Worm (Caenorhabditis elegans) whole organism, L4 larva: ENCODE results near the gene asp-4.

Experiments
- Y105C5A.15 ChIP-seq: fragments of 200-800 bp; sonication (Bioruptor generic); IDR thresholded peaks from 2 replicates; pipeline ENCODE4 v1.3.6; 2022; ENCODE audit warnings: missing genetic modification characterization, missing compliant biosample characterization
- Y48G9A.11 ChIP-seq: fragments of 200-800 bp; sonication (Bioruptor generic); IDR thresholded peaks from 2 replicates; pipeline ENCODE4 v1.3.6; 2022; ENCODE audit warnings: missing genetic modification reagents, missing genetic modification characterization, missing compliant biosample characterization
- ZK337.2 ChIP-seq: fragments of 200-800 bp; sonication (Bioruptor generic); IDR thresholded peaks from 2 replicates; pipeline ENCODE4 v1.3.6; 2022; ENCODE audit warnings: missing genetic modification reagents, missing genetic modification characterization, missing compliant biosample characterization
- ZK546.5 ChIP-seq, 2 experiments: sonication (generic microtip); optimal IDR thresholded peaks; 2 replicates each; lab custom pipeline; 2017; ENCODE audit warnings: missing biosample characterization in 2 of 2, missing genetic modification characterization in 2 of 2
- aha-1 ChIP-seq: fragments of 150-350 bp; peaks from one replicate; lab custom pipeline; 2014; ENCODE audit warnings: missing biosample characterization, missing genetic modification characterization
- aly-2 ChIP-seq: sonication (generic microtip); optimal IDR thresholded peaks from 2 replicates; lab custom pipeline; 2018; ENCODE audit warnings: missing biosample characterization, missing genetic modification characterization
- attf-4 ChIP-seq: sonication (generic microtip); optimal IDR thresholded peaks from 3 replicates; lab custom pipeline; 2017; ENCODE audit warnings: missing biosample characterization, missing genetic modification characterization
- ceh-20 ChIP-seq: fragments of 200-800 bp; sonication (Bioruptor generic); IDR thresholded peaks from 2 replicates; pipeline ENCODE4 v1.3.6; 2022; ENCODE audit warnings: missing genetic modification reagents, missing genetic modification characterization, missing compliant biosample characterization
- ceh-32 ChIP-seq: sonication (generic microtip); optimal IDR thresholded peaks from 2 replicates; lab custom pipeline; 2016; ENCODE audit warnings: mild to moderate bottlenecking, missing genetic modification characterization, missing compliant biosample characterization; ENCODE audit not compliant: poor library complexity
- ceh-44 ChIP-seq: fragments of 200-800 bp; sonication (Bioruptor generic); IDR thresholded peaks from 2 replicates; pipeline ENCODE4 v1.3.6; 2022; ENCODE audit warnings: missing genetic modification reagents, missing genetic modification characterization, missing compliant biosample characterization
- daf-16 ChIP-seq, 3 experiments: sonication (generic microtip); optimal IDR thresholded peaks; 2 replicates each; lab custom pipeline; 2016 to 2017; ENCODE audit warnings: missing genetic modification characterization in 3 of 3, missing genetic modification reagents in 3 of 3, mild to moderate bottlenecking in 2 of 3, missing compliant biosample characterization in 2 of 3, missing biosample characterization in 1 of 3, moderate library complexity in 1 of 3
- daf-8 ChIP-seq: fragments of 200-800 bp; sonication (Bioruptor generic); IDR thresholded peaks from 2 replicates; pipeline ENCODE4 v1.3.6; 2022; ENCODE audit warnings: missing genetic modification characterization, missing compliant biosample characterization
- dmd-8 ChIP-seq: fragments of 200-800 bp; sonication (Bioruptor generic); IDR thresholded peaks from 2 replicates; pipeline ENCODE4 v1.3.6; 2022; ENCODE audit warnings: missing genetic modification characterization, missing compliant biosample characterization
- dmd-9 ChIP-seq: fragments of 200-800 bp; sonication (Bioruptor generic); IDR thresholded peaks from 2 replicates; pipeline ENCODE4 v1.3.6; 2022; ENCODE audit warnings: missing genetic modification reagents, missing genetic modification characterization, missing compliant biosample characterization
- duxl-1 ChIP-seq: sonication (generic microtip); optimal IDR thresholded peaks from 2 replicates; lab custom pipeline; 2016; ENCODE audit warnings: mild to moderate bottlenecking, missing genetic modification characterization, moderate library complexity, missing compliant biosample characterization; ENCODE audit not compliant: poor library complexity
- egl-43 ChIP-seq: fragments of 200-800 bp; sonication (Bioruptor generic); IDR thresholded peaks from 2 replicates; pipeline ENCODE4 v1.3.6; 2022; ENCODE audit warnings: missing genetic modification reagents, missing genetic modification characterization, missing compliant biosample characterization
- fkh-10 ChIP-seq: fragments of 150-350 bp; optimal IDR thresholded peaks from 2 replicates; lab custom pipeline; 2014; ENCODE audit warnings: missing biosample characterization, missing genetic modification reagents, missing genetic modification characterization
- hif-1 ChIP-seq, 2 experiments: sonication (generic microtip); optimal IDR thresholded peaks; 2 replicates each; lab custom pipeline; 2016 to 2017; ENCODE audit warnings: missing compliant biosample characterization in 2 of 2, missing genetic modification characterization in 2 of 2, missing genetic modification reagents in 2 of 2, missing genotype in 2 of 2, mild to moderate bottlenecking in 1 of 2
- hlh-11 ChIP-seq: fragments of 200-800 bp; sonication (Bioruptor generic); optimal IDR thresholded peaks from 2 replicates; lab custom pipeline; 2018; ENCODE audit warnings: mild to moderate bottlenecking, missing genetic modification characterization, missing compliant biosample characterization
- hlh-30 ChIP-seq: sonication (generic microtip); optimal IDR thresholded peaks from 2 replicates; lab custom pipeline; 2017; ENCODE audit warnings: antibody characterized with exemption, mild to moderate bottlenecking, missing genetic modification characterization, missing compliant biosample characterization; ENCODE audit not compliant: insufficient read depth
- lin-15B ChIP-seq: fragments of 150-350 bp; sonication (generic microtip); optimal IDR thresholded peaks from 3 replicates; lab custom pipeline; 2014; ENCODE audit warnings: missing biosample characterization, missing genetic modification characterization
- lin-39 ChIP-seq: fragments of 150-350 bp; optimal IDR thresholded peaks from 2 replicates; lab custom pipeline; 2014; ENCODE audit warnings: missing biosample characterization, missing genetic modification reagents, missing genetic modification characterization
- lsy-2 ChIP-seq, 2 experiments: fragments of 150-350 bp in 1 of 2; sonication (generic microtip) in 1 of 2; optimal IDR thresholded peaks; 2 replicates each; lab custom pipeline; 2014 to 2017; ENCODE audit warnings: missing biosample characterization in 2 of 2, missing genetic modification characterization in 2 of 2
- madf-9 ChIP-seq: fragments of 200-800 bp; sonication (Bioruptor generic); conservative IDR thresholded peaks from 2 replicates; pipeline ENCODE4 v1.3.6; 2022; ENCODE audit warnings: missing genetic modification reagents, missing genetic modification characterization, missing compliant biosample characterization
- mdl-1 ChIP-seq, 2 experiments: fragments of 150-350 bp in 1 of 2; sonication (generic microtip) in 1 of 2; optimal IDR thresholded peaks; 2 replicates each; lab custom pipeline; 2014 to 2017; ENCODE audit warnings: missing biosample characterization in 2 of 2, missing genetic modification characterization in 2 of 2
- mdt-29 ChIP-seq: fragments of 200-800 bp; sonication (Bioruptor generic); IDR thresholded peaks from 2 replicates; pipeline ENCODE4 v1.3.6; 2022; ENCODE audit warnings: missing genetic modification reagents, missing genetic modification characterization, missing compliant biosample characterization
- mep-1 ChIP-seq: fragments of 150-350 bp; sonication (generic microtip); optimal IDR thresholded peaks from 3 replicates; lab custom pipeline; 2014; ENCODE audit warnings: missing biosample characterization, missing genetic modification characterization
- mxl-2 ChIP-seq: fragments of 200-800 bp; sonication (Bioruptor generic); conservative IDR thresholded peaks from 2 replicates; pipeline ENCODE4 v1.3.6; 2022; ENCODE audit warnings: missing genetic modification reagents, missing genetic modification characterization, missing compliant biosample characterization
- mxl-3 ChIP-seq: fragments of 200-800 bp; sonication (Bioruptor generic); optimal IDR thresholded peaks from 2 replicates; lab custom pipeline; 2018; ENCODE audit warnings: mild to moderate bottlenecking, missing genetic modification characterization, missing compliant biosample characterization
- nhr-10 ChIP-seq: fragments of 150-350 bp; optimal IDR thresholded peaks from 2 replicates; lab custom pipeline; 2014; ENCODE audit warnings: missing biosample characterization, missing genetic modification characterization
- nhr-11 ChIP-seq: fragments of 150-350 bp; optimal IDR thresholded peaks from 2 replicates; lab custom pipeline; 2014; ENCODE audit warnings: missing biosample characterization, missing genetic modification characterization
- nhr-111 ChIP-seq: fragments of 200-800 bp; sonication (Bioruptor generic); optimal IDR thresholded peaks from 2 replicates; lab custom pipeline; 2018; ENCODE audit warnings: mild to moderate bottlenecking, missing genetic modification characterization, missing compliant biosample characterization
- nhr-237 ChIP-seq: sonication (generic microtip); optimal IDR thresholded peaks from 2 replicates; lab custom pipeline; 2017; ENCODE audit warnings: missing biosample characterization, missing genetic modification characterization
- nhr-28 ChIP-seq: fragments of 150-350 bp; optimal IDR thresholded peaks from 2 replicates; lab custom pipeline; 2014; ENCODE audit warnings: missing biosample characterization, missing genetic modification characterization
- nhr-6 ChIP-seq: fragments of 150-350 bp; optimal IDR thresholded peaks from 2 replicates; lab custom pipeline; 2014; ENCODE audit warnings: missing biosample characterization, missing genetic modification characterization
- nhr-76 ChIP-seq: fragments of 150-350 bp; optimal IDR thresholded peaks from 2 replicates; lab custom pipeline; 2014; ENCODE audit warnings: missing biosample characterization, missing genetic modification characterization
- set-16 ChIP-seq: fragments of 200-800 bp; sonication (Bioruptor generic); IDR thresholded peaks from 2 replicates; pipeline ENCODE4 v1.3.6; 2022; ENCODE audit warnings: missing genetic modification reagents, missing genetic modification characterization, missing compliant biosample characterization
- tag-97 ChIP-seq: fragments of 200-800 bp; sonication (Bioruptor generic); IDR thresholded peaks from 2 replicates; pipeline ENCODE4 v1.3.6; 2022; ENCODE audit warnings: missing genetic modification characterization, missing compliant biosample characterization
- unc-62 ChIP-seq, 3 experiments: fragments of 150-350 bp in 1 of 3; sonication (generic microtip); optimal IDR thresholded peaks in 2 of 3; peaks in 1 of 3; 1 replicate in 1 of 3; 2 replicates in 2 of 3; lab custom pipeline; 2014 to 2017; ENCODE audit warnings: missing biosample characterization in 3 of 3, missing genetic modification characterization in 3 of 3, missing genetic modification reagents in 3 of 3, missing genotype in 1 of 3
- zag-1 ChIP-seq: fragments of 150-350 bp; optimal IDR thresholded peaks from 2 replicates; lab custom pipeline; 2014; ENCODE audit warnings: missing biosample characterization, missing genetic modification characterization
- zip-11 ChIP-seq: fragments of 200-800 bp; sonication (Bioruptor generic); IDR thresholded peaks from 2 replicates; pipeline ENCODE4 v1.3.6; 2022; ENCODE audit warnings: missing genetic modification characterization, missing compliant biosample characterization
- zip-2 ChIP-seq: fragments of 150-350 bp; optimal IDR thresholded peaks from 2 replicates; lab custom pipeline; 2014; ENCODE audit warnings: missing biosample characterization, missing genetic modification characterization
- ztf-11 ChIP-seq: fragments of 150-350 bp; optimal IDR thresholded peaks from 2 replicates; lab custom pipeline; 2014; ENCODE audit warnings: missing biosample characterization, missing genetic modification characterization

asp-4 gene

ce11 chrX:13170804-13171203 is 50.5 kb downstream of the asp-4 start:
- TF ChIP-seq madf-9 (GFP tag; lab: Robert Waterston, UW): no peak
- no peak for TF ChIP-seq ceh-32 (tag; lab: Kevin White, UChicago)
- TF ChIP-seq daf-8 (GFP tag; lab: Robert Waterston, UW): no peak
- TF ChIP-seq Y105C5A.15 (GFP tag; lab: Robert Waterston, UW): no peak
- TF ChIP-seq unc-62 (GFP tag; optimal IDR thresholded peaks at IDR 0.05 in 1 of 2; lab: Kevin White, UChicago): no peak
- no peak for TF ChIP-seq unc-62 (tag; optimal IDR thresholded peaks at IDR 0.05; lab: Kevin White, UChicago)
- TF ChIP-seq fkh-10: no peak
- TF ChIP-seq nhr-10 (tag; lab: Kevin White, UChicago): no peak
- TF ChIP-seq lin-39 (tag; lab: Kevin White, UChicago): no peak
- no peak for TF ChIP-seq hif-1 (tag; optimal IDR thresholded peaks at IDR 0.05; lab: Kevin White, UChicago)
- TF ChIP-seq hlh-30 (tag; lab: Kevin White, UChicago): no peak
- no peak for TF ChIP-seq set-16 (GFP tag; lab: Robert Waterston, UW)
- TF ChIP-seq lin-15B (tag; lab: Kevin White, UChicago): no peak
- no peak for TF ChIP-seq tag-97 (GFP tag; lab: Robert Waterston, UW)

- TF ChIP-seq attf-4 (tag; lab: Kevin White, UChicago): no peak
- no peak for TF ChIP-seq madf-9 (GFP tag; lab: Robert Waterston, UW)
- TF ChIP-seq set-16 (GFP tag; lab: Robert Waterston, UW): no peak
- no peak for TF ChIP-seq dmd-8
- no peak for TF ChIP-seq nhr-237 (tag; lab: Kevin White, UChicago)
- TF ChIP-seq hlh-30 (tag; lab: Kevin White, UChicago): peak; percentile 41
- no peak for TF ChIP-seq ZK337.2 (GFP tag; lab: Robert Waterston, UW)
- TF ChIP-seq daf-8 (GFP tag; lab: Robert Waterston, UW): no peak
- peak; percentile 86 for TF ChIP-seq aha-1 (tag; lab: Kevin White, UChicago)
Measured at ce11 chrX:13169975-13170374, 51.3 kb downstream of the asp-4 start, which contains the start of gene mob-2. Gene mob-2, minus strand, starts transcription at chrX:13170075.

ce11 chrX:13169133-13169532 is 52.1 kb downstream of the asp-4 start:
- no peak for TF ChIP-seq mdt-29
- no peak for TF ChIP-seq zip-11
- TF ChIP-seq mxl-2 (GFP tag; lab: Robert Waterston, UW): no peak
- no peak for TF ChIP-seq nhr-10 (tag; lab: Kevin White, UChicago)
- TF ChIP-seq nhr-11 (tag; lab: Kevin White, UChicago): peak; percentile 53
- no peak for TF ChIP-seq duxl-1 (tag; lab: Kevin White, UChicago)
- no peak for TF ChIP-seq egl-43 (GFP tag; lab: Robert Waterston, UW)
- TF ChIP-seq mep-1 (tag; lab: Kevin White, UChicago): no peak
- TF ChIP-seq daf-16 (GFP tag; optimal IDR thresholded peaks at IDR 0.05; lab: Kevin White, UChicago): peak in 1 of 2 experiments; percentile 2
- no peak for TF ChIP-seq daf-16 (tag; optimal IDR thresholded peaks at IDR 0.05; lab: Kevin White, UChicago)
- TF ChIP-seq nhr-6 (tag; lab: Kevin White, UChicago): no peak
- TF ChIP-seq lin-39 (tag; lab: Kevin White, UChicago): no peak
- no peak for TF ChIP-seq dmd-9 (GFP tag; lab: Robert Waterston, UW)
- TF ChIP-seq ZK546.5 (tag; optimal IDR thresholded peaks at IDR 0.05; lab: Kevin White, UChicago): no peak
- TF ChIP-seq ceh-20 (GFP tag; lab: Robert Waterston, UW): no peak
- TF ChIP-seq nhr-28 (tag; lab: Kevin White, UChicago): peak; percentile 26
- no peak for TF ChIP-seq ztf-11 (tag; lab: Kevin White, UChicago)
- no peak for TF ChIP-seq zip-2 (tag; lab: Kevin White, UChicago)
- peak; percentile 95 for TF ChIP-seq hlh-30 (tag; lab: Kevin White, UChicago)
- TF ChIP-seq Y48G9A.11: no peak
- no peak for TF ChIP-seq nhr-111 (GFP tag; lab: Kevin White, UChicago)
- no peak for TF ChIP-seq aly-2 (tag; lab: Kevin White, UChicago)
- no peak for TF ChIP-seq ceh-44
- TF ChIP-seq mxl-3 (GFP tag; lab: Kevin White, UChicago): peak; percentile 92
- peak; percentile 63 for TF ChIP-seq hlh-11 (tag; lab: Kevin White, UChicago)
- no peak for TF ChIP-seq zag-1 (tag; lab: Kevin White, UChicago)
- no peak for TF ChIP-seq set-16 (GFP tag; lab: Robert Waterston, UW)
- no peak for TF ChIP-seq nhr-76 (tag; lab: Kevin White, UChicago)
- no peak for TF ChIP-seq lsy-2 (tag; optimal IDR thresholded peaks at IDR 0.05; lab: Kevin White, UChicago)
- TF ChIP-seq mdl-1 (tag; optimal IDR thresholded peaks at IDR 0.05; lab: Kevin White, UChicago): peak in 1 of 2 experiments; percentile 81
